Fruit fly (Drosophila melanogaster): ENCODE results near the gene CG13930.

dm6 chr3L:1676222-1676621 lies 3.7 kb upstream of the CG13930 start:
- TF ChIP-seq kay (GFP tag; ENCODE audit: borderline replicate concordance) (no peak), cic (GFP tag; optimal IDR thresholded peaks at IDR 0.05) (no peak), CG11617 (GFP tag; optimal IDR thresholded peaks at IDR 0.05) (no peak), CG33017 (tag; optimal IDR thresholded peaks at IDR 0.05) (no peak), Mnt (GFP tag; optimal IDR thresholded peaks at IDR 0.05) (no peak), Crg-1 (GFP tag; optimal IDR thresholded peaks at IDR 0.05) (no peak), CG12768 (GFP tag; optimal IDR thresholded peaks at IDR 0.05) (no peak), CG14711 (tag; optimal IDR thresholded peaks at IDR 0.05) (no peak), bab1 (GFP tag; optimal IDR thresholded peaks at IDR 0.05) (no peak), Hr96 (GFP tag; optimal IDR thresholded peaks at IDR 0.05) (no peak), cnc (optimal IDR thresholded peaks at IDR 0.05) (no peak), CG7101 (tag; optimal IDR thresholded peaks at IDR 0.05) (no peak), CG7045 (GFP tag; optimal IDR thresholded peaks at IDR 0.05) (no peak), CG5204 (GFP tag; optimal IDR thresholded peaks at IDR 0.05) (no peak)
